Worm (Caenorhabditis elegans) whole organism, L3 larva: Measurements from ENCODE around the gene emc-5.

Source experiments
- R02D3.7 ChIP-seq: fragments of 150-350 bp; optimal IDR thresholded peaks from 2 replicates; lab custom pipeline; 2014; ENCODE audit warnings: missing biosample characterization, missing genetic modification characterization
- ZK546.5 ChIP-seq: sonication (generic microtip); optimal IDR thresholded peaks from 2 replicates; lab custom pipeline; 2017; ENCODE audit warnings: missing biosample characterization, missing genetic modification characterization
- aly-2 ChIP-seq: fragments of 150-350 bp; optimal IDR thresholded peaks from 2 replicates; lab custom pipeline; 2014; ENCODE audit warnings: missing biosample characterization, missing genetic modification characterization
- ama-1 ChIP-seq: fragments of 150-350 bp; optimal IDR thresholded peaks from 2 replicates; lab custom pipeline; 2018
- ceh-16 ChIP-seq: sonication (generic microtip); optimal IDR thresholded peaks from 2 replicates; lab custom pipeline; 2017; ENCODE audit warnings: missing biosample characterization, missing genetic modification characterization
- ceh-28 ChIP-seq: fragments of 150-350 bp; optimal IDR thresholded peaks from 2 replicates; lab custom pipeline; 2014; ENCODE audit warnings: missing biosample characterization, missing genetic modification reagents, missing genetic modification characterization
- ceh-82 ChIP-seq: fragments of 150-350 bp; optimal IDR thresholded peaks from 2 replicates; lab custom pipeline; 2014; ENCODE audit warnings: missing biosample characterization, missing genetic modification characterization
- ceh-9 ChIP-seq: sonication (generic microtip); optimal IDR thresholded peaks from 2 replicates; lab custom pipeline; 2018; ENCODE audit warnings: missing biosample characterization, missing genetic modification characterization
- daf-12 ChIP-seq: fragments of 150-350 bp; optimal IDR thresholded peaks from 2 replicates; lab custom pipeline; 2014; ENCODE audit warnings: missing biosample characterization, missing genetic modification reagents, missing genetic modification characterization
- egl-27 ChIP-seq: sonication (generic microtip); optimal IDR thresholded peaks from 4 replicates; lab custom pipeline; 2017; ENCODE audit warnings: missing biosample characterization, missing genetic modification reagents, missing genetic modification characterization
- egl-5 ChIP-seq: fragments of 150-350 bp; optimal IDR thresholded peaks from 2 replicates; lab custom pipeline; 2017; ENCODE audit warnings: missing biosample characterization, missing genetic modification reagents, missing genetic modification characterization, inconsistent platforms
- elt-1 ChIP-seq: fragments of 150-350 bp; optimal IDR thresholded peaks from 2 replicates; lab custom pipeline; 2014; ENCODE audit warnings: missing biosample characterization, missing genetic modification characterization
- elt-2 ChIP-seq: sonication (generic microtip); optimal IDR thresholded peaks from 2 replicates; lab custom pipeline; 2016; ENCODE audit warnings: missing genetic modification reagents, mild to moderate bottlenecking, missing genetic modification characterization, missing compliant biosample characterization
- elt-3 ChIP-seq, 3 experiments: fragments of 150-350 bp in 1 of 3; sonication (generic microtip) in 2 of 3; optimal IDR thresholded peaks; 2 replicates in 2 of 3; 4 replicates in 1 of 3; lab custom pipeline; 2014 to 2017; ENCODE audit warnings: missing biosample characterization in 3 of 3, missing genetic modification characterization in 3 of 3
- eor-1 ChIP-seq, 2 experiments: fragments of 150-350 bp; optimal IDR thresholded peaks; 2 replicates each; lab custom pipeline; 2014 to 2018; ENCODE audit warnings: missing biosample characterization in 2 of 2, missing genetic modification characterization in 2 of 2
- fos-1 ChIP-seq: fragments of 150-350 bp; optimal IDR thresholded peaks from 2 replicates; lab custom pipeline; 2014; ENCODE audit warnings: missing biosample characterization, missing genetic modification characterization
- hmg-11 ChIP-seq: sonication (generic microtip); optimal IDR thresholded peaks from 2 replicates; lab custom pipeline; 2016; ENCODE audit warnings: missing genetic modification characterization, missing compliant biosample characterization
- lin-15B ChIP-seq: fragments of 150-350 bp; optimal IDR thresholded peaks from 2 replicates; lab custom pipeline; 2014; ENCODE audit warnings: missing biosample characterization, missing genetic modification characterization
- lin-39 ChIP-seq: fragments of 150-350 bp; optimal IDR thresholded peaks from 2 replicates; lab custom pipeline; 2018; ENCODE audit warnings: missing biosample characterization, missing genetic modification reagents, missing genetic modification characterization
- mdl-1 ChIP-seq: fragments of 150-350 bp; optimal IDR thresholded peaks from 2 replicates; lab custom pipeline; 2014; ENCODE audit warnings: missing biosample characterization, missing genetic modification characterization
- mml-1 ChIP-seq: fragments of 150-350 bp; sonication (generic microtip); optimal IDR thresholded peaks from 3 replicates; lab custom pipeline; 2014; ENCODE audit warnings: missing biosample characterization, missing genetic modification characterization
- nfya-1 ChIP-seq: sonication (generic microtip); optimal IDR thresholded peaks from 2 replicates; lab custom pipeline; 2017; ENCODE audit warnings: missing genetic modification characterization, mild to moderate bottlenecking, missing compliant biosample characterization, antibody characterized with exemption, moderate library complexity; ENCODE audit not compliant: insufficient read depth
- nhr-11 ChIP-seq: fragments of 150-350 bp; optimal IDR thresholded peaks from 2 replicates; lab custom pipeline; 2014; ENCODE audit warnings: missing biosample characterization, missing genetic modification characterization
- nhr-12 ChIP-seq: fragments of 150-350 bp; optimal IDR thresholded peaks from 2 replicates; lab custom pipeline; 2014; ENCODE audit warnings: missing biosample characterization, missing genetic modification characterization
- nhr-23 ChIP-seq: fragments of 150-350 bp; optimal IDR thresholded peaks from 2 replicates; lab custom pipeline; 2014; ENCODE audit warnings: missing biosample characterization, missing genetic modification reagents, missing genetic modification characterization
- nhr-237 ChIP-seq: fragments of 150-350 bp; optimal IDR thresholded peaks from 2 replicates; lab custom pipeline; 2014; ENCODE audit warnings: missing biosample characterization, missing genetic modification characterization
- nhr-25 ChIP-seq: sonication (generic microtip); optimal IDR thresholded peaks from 2 replicates; lab custom pipeline; 2017; ENCODE audit warnings: missing biosample characterization, missing genetic modification characterization
- nhr-28 ChIP-seq: fragments of 150-350 bp; optimal IDR thresholded peaks from 2 replicates; lab custom pipeline; 2014; ENCODE audit warnings: missing biosample characterization, missing genetic modification characterization
- nhr-43 ChIP-seq: sonication (generic microtip); optimal IDR thresholded peaks from 2 replicates; lab custom pipeline; 2016; ENCODE audit warnings: mild to moderate bottlenecking, missing genetic modification characterization, missing compliant biosample characterization; ENCODE audit not compliant: poor library complexity, severe bottlenecking
- nhr-67 ChIP-seq: fragments of 150-350 bp; optimal IDR thresholded peaks from 2 replicates; lab custom pipeline; 2014; ENCODE audit warnings: missing biosample characterization, missing genetic modification characterization
- nhr-76 ChIP-seq: fragments of 150-350 bp; sonication (generic microtip); optimal IDR thresholded peaks from 5 replicates; lab custom pipeline; 2014; ENCODE audit warnings: missing biosample characterization, missing genetic modification characterization
- nhr-77 ChIP-seq: fragments of 150-350 bp; optimal IDR thresholded peaks from 2 replicates; lab custom pipeline; 2014; ENCODE audit warnings: missing biosample characterization, missing genetic modification characterization
- pha-4 ChIP-seq: fragments of 150-350 bp; optimal IDR thresholded peaks from 2 replicates; lab custom pipeline; 2014; ENCODE audit warnings: missing biosample characterization, missing genetic modification reagents, missing genetic modification characterization
- pqm-1 ChIP-seq: fragments of 150-350 bp; optimal IDR thresholded peaks from 2 replicates; lab custom pipeline; 2017; ENCODE audit warnings: missing biosample characterization, missing genetic modification characterization, inconsistent platforms
- sea-2 ChIP-seq: fragments of 150-350 bp; sonication (generic microtip); optimal IDR thresholded peaks from 4 replicates; lab custom pipeline; 2014; ENCODE audit warnings: missing biosample characterization, missing genetic modification reagents, missing genetic modification characterization
- skn-1 ChIP-seq: fragments of 150-350 bp; optimal IDR thresholded peaks from 2 replicates; lab custom pipeline; 2014; ENCODE audit warnings: missing biosample characterization, missing genetic modification characterization
- snpc-4 ChIP-seq: fragments of 150-350 bp; optimal IDR thresholded peaks from 2 replicates; lab custom pipeline; 2014; ENCODE audit warnings: missing biosample characterization, missing genetic modification characterization
- tbx-2 ChIP-seq: sonication (generic microtip); optimal IDR thresholded peaks from 2 replicates; lab custom pipeline; 2016; ENCODE audit warnings: mild to moderate bottlenecking, missing genetic modification characterization, missing compliant biosample characterization
- unc-39 ChIP-seq: sonication (generic microtip); optimal IDR thresholded peaks from 4 replicates; lab custom pipeline; 2017; ENCODE audit warnings: missing biosample characterization, missing genetic modification characterization
- unc-62 ChIP-seq: fragments of 150-350 bp; sonication (generic microtip); optimal IDR thresholded peaks from 4 replicates; lab custom pipeline; 2014; ENCODE audit warnings: missing biosample characterization, missing genetic modification reagents, missing genetic modification characterization
- zag-1 ChIP-seq: fragments of 150-350 bp; optimal IDR thresholded peaks from 2 replicates; lab custom pipeline; 2014; ENCODE audit warnings: missing biosample characterization, missing genetic modification characterization
- ztf-11 ChIP-seq: fragments of 150-350 bp; optimal IDR thresholded peaks from 2 replicates; lab custom pipeline; 2014; ENCODE audit warnings: missing biosample characterization, missing genetic modification characterization
- ztf-4 ChIP-seq: fragments of 150-350 bp; optimal IDR thresholded peaks from 2 replicates; lab custom pipeline; 2014; ENCODE audit warnings: missing biosample characterization, missing genetic modification characterization

Gene emc-5

ce11 chrII:11545299-11545951 lies 48.8 kb downstream of the emc-5 start, which contains the start of gene dnj-13 (continued):
- peak; percentile 91 for TF ChIP-seq egl-27
- peak; percentile 83 for TF ChIP-seq elt-2
- peak; percentile 30 for TF ChIP-seq ceh-16
- TF ChIP-seq ceh-9 (tag; lab: Kevin White, UChicago), result no peak
- peak; percentile 71 for TF ChIP-seq ceh-82
- peak; percentile 79 for TF ChIP-seq pqm-1 (tag; lab: Kevin White, UChicago)
- TF ChIP-seq lin-39 (tag; lab: Kevin White, UChicago), result peak; percentile 71
- no peak for TF ChIP-seq zag-1 (tag; lab: Kevin White, UChicago)
- peak; percentile 45 for TF ChIP-seq nhr-76 (tag; lab: Kevin White, UChicago)
- TF ChIP-seq lin-15B (tag; lab: Kevin White, UChicago), result peak; percentile 92
- peak; percentile 73 for TF ChIP-seq snpc-4 (tag; lab: Kevin White, UChicago)
- peak; percentile 68 for TF ChIP-seq skn-1 (tag; lab: Kevin White, UChicago)
- no peak for TF ChIP-seq nhr-237 (tag; lab: Kevin White, UChicago)
- TF ChIP-seq ama-1 (lab: Kevin White, UChicago), result peak; percentile 87
- peak; percentile 81 for TF ChIP-seq ceh-28 (tag; lab: Kevin White, UChicago)
- peak; percentile 91 for TF ChIP-seq nhr-25 (tag; lab: Kevin White, UChicago)
- TF ChIP-seq nfya-1 (tag; lab: Kevin White, UChicago), result peak; percentile 93
- peak; percentile 84 for TF ChIP-seq tbx-2 (tag; lab: Kevin White, UChicago)
- TF ChIP-seq egl-5 (tag; lab: Kevin White, UChicago), result no peak

DNA sequence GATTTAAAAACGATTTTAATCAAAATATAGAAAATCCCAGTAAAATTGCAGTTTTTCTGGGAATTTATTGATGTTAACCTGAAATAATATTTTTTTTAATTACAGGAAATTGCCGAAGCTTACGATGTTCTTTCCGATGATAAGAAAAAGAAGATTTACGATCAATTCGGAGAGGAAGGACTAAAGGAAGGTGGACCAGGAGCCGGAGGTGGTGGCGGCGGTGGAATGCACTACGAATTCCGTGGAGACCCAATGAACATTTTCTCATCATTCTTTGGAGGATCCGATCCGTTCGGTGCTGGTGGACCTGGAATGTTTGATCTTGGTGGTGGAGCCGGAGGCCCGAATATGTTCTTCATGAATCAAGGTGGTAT lies 49.4 kb downstream of the emc-5 start:
- no peak for TF ChIP-seq lin-39 (tag; lab: Kevin White, UChicago)
- no peak for TF ChIP-seq nhr-237 (tag; lab: Kevin White, UChicago)
- no peak for TF ChIP-seq nhr-28 (tag; lab: Kevin White, UChicago)
- no peak for TF ChIP-seq R02D3.7
- no peak for TF ChIP-seq nhr-76 (tag; lab: Kevin White, UChicago)
- TF ChIP-seq ama-1 (lab: Kevin White, UChicago), result no peak
- TF ChIP-seq pha-4 (tag; lab: Kevin White, UChicago), result no peak
- no peak for TF ChIP-seq egl-27
- TF ChIP-seq elt-3 (tag; optimal IDR thresholded peaks at IDR 0.05; lab: Kevin White, UChicago), result no peak
- no peak for TF ChIP-seq mml-1 (tag; lab: Kevin White, UChicago)
- TF ChIP-seq sea-2 (GFP tag; lab: Kevin White, UChicago), result no peak
- no peak for TF ChIP-seq nhr-43 (tag; lab: Kevin White, UChicago)
- TF ChIP-seq nhr-11 (tag; lab: Kevin White, UChicago), result no peak
- TF ChIP-seq nhr-25 (tag; lab: Kevin White, UChicago), result no peak
- TF ChIP-seq, all 47 proteins: peak for 0

DNA sequence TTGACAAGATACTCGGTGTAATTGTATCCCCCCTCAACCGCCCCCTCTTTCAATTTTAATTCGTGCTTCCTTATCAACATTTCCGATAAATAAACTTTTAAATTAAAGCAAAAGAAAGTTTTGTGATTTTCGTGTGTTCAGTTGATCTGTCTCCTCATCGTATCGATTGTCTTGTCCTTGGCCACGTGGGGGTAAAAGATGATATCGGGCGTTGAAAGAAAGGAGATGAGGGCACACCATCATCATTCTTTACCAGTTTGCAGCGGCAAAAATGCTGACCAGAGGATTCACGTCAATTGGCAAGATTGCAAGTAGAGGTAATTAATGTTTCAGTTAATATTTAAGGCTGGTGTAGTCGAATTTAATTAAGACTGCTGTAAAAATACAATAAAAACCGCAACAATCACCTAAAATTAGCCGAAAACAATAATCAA lies 50.7 kb downstream of the emc-5 start, which contains the start of gene F54D5.7:
Gene F54D5.7 (plus strand): TSS at position 264 of the 434 bp plus-strand sequence.
- TF ChIP-seq elt-3 (tag; optimal IDR thresholded peaks at IDR 0.05; lab: Kevin White, UChicago) (peak in 1 of 3 experiments; percentile 28), ceh-16 (peak; percentile 75), nhr-77 (no peak), aly-2 (no peak), nhr-23 (tag; lab: Kevin White, UChicago) (peak; percentile 73), nhr-11 (tag; lab: Kevin White, UChicago) (no peak), lin-15B (tag; lab: Kevin White, UChicago) (no peak), mdl-1 (tag; lab: Kevin White, UChicago) (peak; percentile 32), unc-62 (peak; percentile 7), fos-1 (peak; percentile 66), ceh-9 (tag; lab: Kevin White, UChicago) (no peak), daf-12 (tag; lab: Kevin White, UChicago) (no peak), R02D3.7 (no peak), nfya-1 (tag; lab: Kevin White, UChicago) (peak; percentile 67), skn-1 (tag; lab: Kevin White, UChicago) (peak; percentile 5), ztf-4 (tag; lab: Kevin White, UChicago) (peak; percentile 92), pha-4 (tag; lab: Kevin White, UChicago) (peak; percentile 52), nhr-43 (tag; lab: Kevin White, UChicago) (peak; percentile 32), sea-2 (GFP tag; lab: Kevin White, UChicago) (no peak), elt-2 (peak; percentile 70), nhr-25 (tag; lab: Kevin White, UChicago) (peak; percentile 96), unc-39 (tag; lab: Kevin White, UChicago) (no peak), tbx-2 (tag; lab: Kevin White, UChicago) (peak; percentile 65), nhr-237 (tag; lab: Kevin White, UChicago) (no peak), hmg-11 (tag; lab: Kevin White, UChicago) (no peak), nhr-67 (tag; lab: Kevin White, UChicago) (no peak), nhr-12 (tag; lab: Kevin White, UChicago) (no peak), elt-1 (peak; percentile 1), mml-1 (tag; lab: Kevin White, UChicago) (no peak), snpc-4 (tag; lab: Kevin White, UChicago) (peak; percentile 39), nhr-28 (tag; lab: Kevin White, UChicago) (no peak), egl-27 (no peak), ztf-11 (tag; lab: Kevin White, UChicago) (no peak), zag-1 (tag; lab: Kevin White, UChicago) (no peak), nhr-76 (tag; lab: Kevin White, UChicago) (no peak), ama-1 (lab: Kevin White, UChicago) (peak; percentile 100), ceh-82 (no peak), ZK546.5 (tag; lab: Kevin White, UChicago) (no peak), eor-1 (tag; optimal IDR thresholded peaks at IDR 0.05; lab: Kevin White, UChicago) (no peak), lin-39 (tag; lab: Kevin White, UChicago) (peak; percentile 21), egl-5 (tag; lab: Kevin White, UChicago) (peak; percentile 2)
